Worm (Caenorhabditis elegans): ENCODE measurements around the gene acly-2.

The acly-2 gene

DNA sequence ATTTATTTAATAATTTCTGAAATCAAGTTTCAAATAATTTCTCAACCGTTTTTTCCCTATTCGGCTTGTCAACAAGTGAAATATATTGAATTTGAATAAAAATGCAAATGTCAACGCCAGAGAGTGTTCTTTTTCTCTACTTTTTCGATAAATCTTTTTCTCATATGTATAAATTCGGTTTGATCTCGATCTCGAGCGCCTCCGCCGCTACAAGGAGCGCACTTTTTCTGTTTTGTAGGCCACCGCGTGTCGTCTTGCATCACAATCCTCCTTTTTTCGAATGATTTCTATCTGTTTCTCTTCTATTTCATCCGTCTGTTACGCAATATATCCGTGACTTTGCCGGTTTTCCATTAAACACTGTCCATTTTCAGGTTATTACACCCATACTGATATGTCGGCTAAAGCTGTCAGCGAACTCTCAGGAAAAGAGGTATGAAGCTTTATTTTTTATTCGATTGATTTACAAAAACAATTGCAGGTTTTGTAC lies at the start of gene acly-2:
TSS of gene acly-2 (plus strand) at position 375 of the 490 bp plus-strand sequence.
- no peak for TF ChIP-seq unc-62 (GFP tag; optimal IDR thresholded peaks at IDR 0.05)

DNA sequence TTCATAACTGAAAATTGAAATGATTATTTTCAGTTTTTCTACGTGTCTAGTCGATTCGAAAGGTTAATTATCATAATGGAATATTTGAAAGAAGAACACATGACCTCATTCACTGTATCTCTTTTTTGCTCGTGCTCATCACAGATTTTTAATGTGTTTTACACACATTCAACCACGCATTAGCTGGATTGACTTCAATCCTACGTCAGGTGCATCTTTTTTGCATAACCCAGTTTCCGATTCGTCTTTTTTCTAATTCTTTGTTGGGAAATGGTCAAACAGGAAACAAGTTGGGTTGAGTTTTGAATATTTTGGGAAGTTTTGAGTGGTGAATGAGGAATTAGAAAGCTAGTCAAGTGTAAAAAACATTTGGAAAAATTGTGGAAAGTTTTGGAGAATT lies 46.0 kb upstream of the acly-2 start:
- no peak for TF ChIP-seq unc-62 (GFP tag; optimal IDR thresholded peaks at IDR 0.05)

DNA sequence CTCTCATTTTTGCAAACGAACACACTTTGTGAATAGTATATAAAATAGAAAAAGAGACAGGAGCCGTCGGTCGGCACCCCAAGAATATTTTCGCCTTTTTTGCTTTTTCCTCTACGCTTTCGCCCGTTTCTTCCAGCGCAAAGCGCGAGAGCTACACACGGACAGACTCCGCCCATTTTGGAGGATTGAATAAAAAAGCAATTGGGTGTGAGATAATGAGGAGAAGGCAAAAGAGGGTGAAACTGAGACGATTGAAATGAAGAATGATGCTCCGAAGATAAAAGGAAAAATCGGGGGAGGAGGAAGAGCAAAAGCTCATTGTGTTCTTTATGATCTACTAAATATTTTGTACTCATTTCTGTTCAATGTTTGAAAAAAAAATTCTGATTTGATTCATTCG lies 45.2 kb upstream of the acly-2 start, which contains the start of gene C34B4.3:
TSS of gene C34B4.3 (minus strand) at position 101 of the 400 bp plus-strand sequence.
- TF ChIP-seq unc-62 (GFP tag; optimal IDR thresholded peaks at IDR 0.05) = no peak

DNA sequence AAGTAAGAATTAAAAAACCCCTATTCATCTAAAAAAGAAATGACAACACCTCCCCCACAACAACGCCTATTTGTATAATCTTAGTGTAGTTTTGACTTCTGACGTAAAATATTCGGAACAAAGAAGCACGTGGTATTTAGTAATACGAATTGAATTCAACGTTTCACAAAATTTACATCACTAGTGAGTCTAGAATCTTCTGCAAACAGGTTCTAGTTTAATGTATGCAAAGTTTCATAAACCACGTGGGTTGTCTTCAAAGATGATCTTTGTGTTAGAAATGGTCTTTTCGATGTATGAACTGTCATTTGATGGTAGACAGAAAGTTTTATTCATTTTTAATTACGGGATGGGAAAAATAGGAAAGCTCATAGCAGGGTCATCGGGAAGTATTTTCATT lies 43.1 kb upstream of the acly-2 start:
- TF ChIP-seq unc-62 (GFP tag; optimal IDR thresholded peaks at IDR 0.05) = no peak

DNA sequence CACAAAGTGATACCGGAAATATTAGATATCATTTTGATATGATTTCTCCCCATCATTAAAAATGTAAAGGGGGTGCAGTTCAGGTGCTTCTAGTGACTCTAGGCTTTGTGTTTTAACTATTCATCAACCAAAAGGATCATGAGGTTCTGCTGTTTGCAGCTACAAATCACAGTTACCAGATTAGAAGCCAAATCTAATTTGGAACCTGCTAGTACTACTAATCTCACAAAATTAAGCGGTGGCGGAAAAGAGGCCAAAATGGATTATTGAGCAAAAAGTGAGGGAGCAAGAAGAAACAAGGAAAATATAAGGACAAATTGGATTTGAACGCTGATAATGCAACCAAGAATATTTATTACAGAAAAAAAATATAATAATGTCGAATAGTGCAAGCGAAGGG lies 42.1 kb upstream of the acly-2 start:
- no peak for TF ChIP-seq unc-62 (GFP tag; optimal IDR thresholded peaks at IDR 0.05)

DNA sequence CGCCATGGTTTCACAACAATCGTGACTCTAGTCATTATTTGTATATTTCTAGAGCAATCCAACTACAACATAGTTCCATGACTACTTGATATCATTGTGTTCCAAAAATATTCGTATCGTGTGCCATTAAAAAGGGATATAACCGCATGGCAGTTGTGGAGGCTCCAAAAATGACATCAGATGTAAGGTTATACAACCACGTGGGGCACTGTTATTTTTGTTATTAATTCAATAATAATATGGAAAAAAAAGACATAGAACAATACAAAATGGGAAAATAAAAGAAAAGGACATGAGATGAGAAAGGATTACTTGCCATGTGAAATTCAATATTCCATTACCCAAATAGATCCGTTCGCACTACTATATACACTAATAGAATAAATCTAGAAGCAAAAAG lies 40.9 kb upstream of the acly-2 start:
- no peak for TF ChIP-seq unc-62 (GFP tag; optimal IDR thresholded peaks at IDR 0.05)

DNA sequence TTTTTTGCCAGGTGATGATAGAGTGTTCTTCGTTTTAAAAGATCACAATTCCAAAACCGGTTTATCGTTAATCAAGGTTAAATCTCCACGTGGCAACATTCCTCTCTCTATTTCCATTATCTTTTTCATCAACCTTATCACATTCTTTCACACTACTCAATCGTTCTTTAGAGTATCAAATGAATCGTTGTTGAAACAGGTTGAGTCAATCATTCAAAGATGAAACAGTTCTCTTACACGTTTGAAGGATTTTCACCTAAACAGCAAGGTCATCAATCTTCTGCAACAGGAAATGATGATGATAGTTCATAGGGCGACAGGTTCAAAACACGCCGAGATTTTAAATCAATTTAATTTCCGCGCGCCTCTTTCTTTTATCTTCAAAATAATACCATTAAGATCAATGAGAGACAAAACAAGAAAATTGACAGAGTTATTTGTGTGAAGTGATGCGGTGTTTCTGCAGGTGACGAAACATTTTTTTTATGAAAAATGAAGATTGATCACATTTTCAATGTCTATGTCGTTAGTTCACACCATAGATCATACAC lies 35.0 kb upstream of the acly-2 start:
- no peak for TF ChIP-seq unc-62 (GFP tag; optimal IDR thresholded peaks at IDR 0.05)

DNA sequence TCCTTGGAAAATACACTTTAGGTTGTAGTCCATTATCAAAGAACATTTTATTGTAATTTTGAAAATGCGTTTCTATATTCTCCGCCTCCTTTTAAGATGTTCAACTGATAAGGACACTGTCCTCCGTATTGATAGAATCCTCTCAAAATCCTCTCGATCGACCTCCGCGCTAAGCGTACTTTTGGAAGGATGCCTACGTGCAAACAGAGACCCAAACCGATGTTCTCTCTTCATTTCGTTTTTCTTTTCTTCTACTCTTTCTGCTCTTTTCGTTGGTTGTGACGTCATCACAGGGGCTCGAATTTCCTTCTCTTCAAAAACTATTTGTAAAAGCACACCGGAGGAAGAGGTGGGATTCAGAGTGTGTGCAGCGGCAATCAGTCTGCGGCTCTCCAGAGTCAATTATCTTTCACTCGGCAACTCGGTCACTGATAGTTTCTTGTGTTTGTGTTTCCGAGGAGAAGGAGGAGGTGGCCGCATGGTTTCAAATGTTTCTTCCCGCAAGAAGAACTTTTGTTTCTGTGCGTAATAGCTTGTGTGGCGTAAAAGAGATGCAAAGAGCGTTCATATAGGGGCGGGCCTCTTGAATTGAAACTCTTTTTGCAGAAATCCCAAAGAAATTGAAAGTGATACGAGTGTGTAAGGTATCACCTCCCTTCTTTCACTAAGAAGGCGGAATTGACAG lies 33.7 kb upstream of the acly-2 start, which contains the start of gene C34B4.2:
TSS of gene C34B4.2 (plus strand) at position 614 of the 685 bp plus-strand sequence.
- no peak for TF ChIP-seq unc-62 (GFP tag; optimal IDR thresholded peaks at IDR 0.05)

DNA sequence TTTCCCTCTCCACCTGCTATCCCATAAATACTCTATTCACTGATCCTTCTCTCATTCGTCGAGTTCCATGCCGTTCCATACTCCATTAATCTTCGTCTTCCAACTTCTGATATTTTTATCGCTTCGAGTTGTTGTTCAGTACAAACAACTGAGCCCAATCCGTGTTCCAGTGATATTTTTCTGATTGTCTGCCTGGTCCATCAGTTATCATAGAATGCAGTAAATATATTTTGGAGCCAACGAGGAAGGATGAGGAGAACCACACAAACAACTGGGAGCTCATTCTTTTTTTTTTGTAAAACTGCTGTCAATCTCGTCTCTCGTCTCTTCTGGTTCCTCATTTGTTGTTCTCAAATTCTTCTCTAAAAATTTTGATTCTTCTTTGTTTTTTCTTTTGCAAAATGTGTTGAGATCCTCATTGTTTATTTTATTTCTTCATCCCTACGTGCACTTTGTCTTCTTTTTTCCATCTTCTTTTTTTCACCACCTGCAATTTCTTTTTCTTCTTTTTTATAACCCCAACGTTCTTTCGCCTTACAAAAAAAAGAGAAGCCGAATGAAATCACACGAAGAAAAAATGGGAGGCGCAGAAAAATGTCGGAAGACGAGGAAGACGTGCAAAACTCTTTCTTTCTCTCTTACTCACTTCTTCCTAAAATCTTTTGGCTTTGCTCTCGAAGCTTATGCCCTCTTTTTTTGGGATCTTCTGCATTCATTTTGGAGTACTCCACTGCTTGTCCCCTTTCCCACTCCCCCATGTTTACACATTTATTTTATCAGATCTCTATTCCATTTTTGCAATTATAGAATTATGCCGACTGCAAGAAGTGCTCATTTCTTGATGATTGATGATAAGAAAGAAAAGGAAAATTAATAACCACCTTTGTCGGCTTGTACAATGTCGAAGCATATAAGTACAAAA lies 32.3 kb upstream of the acly-2 start:
- no peak for TF ChIP-seq unc-62 (GFP tag; optimal IDR thresholded peaks at IDR 0.05)

DNA sequence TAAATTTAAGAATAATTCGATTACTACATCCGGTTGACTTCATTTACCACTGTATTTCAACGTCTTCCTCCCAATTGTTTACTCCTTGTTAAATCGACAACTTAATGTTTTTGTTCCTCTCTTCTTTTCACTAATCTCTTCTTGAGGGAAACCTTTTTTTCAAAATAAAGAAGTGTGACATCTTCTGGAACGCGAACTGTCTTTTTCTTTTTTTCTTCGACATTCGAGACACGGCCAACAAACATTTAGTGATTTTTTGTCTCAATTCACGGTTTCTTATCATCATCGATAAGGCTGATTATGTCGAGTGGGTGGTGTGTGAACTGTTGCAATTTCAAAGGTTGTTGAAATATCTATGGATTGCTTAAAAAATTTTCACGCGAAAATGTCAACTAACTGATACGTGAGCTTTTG lies 31.1 kb upstream of the acly-2 start:
- TF ChIP-seq unc-62 (GFP tag; optimal IDR thresholded peaks at IDR 0.05) = no peak

DNA sequence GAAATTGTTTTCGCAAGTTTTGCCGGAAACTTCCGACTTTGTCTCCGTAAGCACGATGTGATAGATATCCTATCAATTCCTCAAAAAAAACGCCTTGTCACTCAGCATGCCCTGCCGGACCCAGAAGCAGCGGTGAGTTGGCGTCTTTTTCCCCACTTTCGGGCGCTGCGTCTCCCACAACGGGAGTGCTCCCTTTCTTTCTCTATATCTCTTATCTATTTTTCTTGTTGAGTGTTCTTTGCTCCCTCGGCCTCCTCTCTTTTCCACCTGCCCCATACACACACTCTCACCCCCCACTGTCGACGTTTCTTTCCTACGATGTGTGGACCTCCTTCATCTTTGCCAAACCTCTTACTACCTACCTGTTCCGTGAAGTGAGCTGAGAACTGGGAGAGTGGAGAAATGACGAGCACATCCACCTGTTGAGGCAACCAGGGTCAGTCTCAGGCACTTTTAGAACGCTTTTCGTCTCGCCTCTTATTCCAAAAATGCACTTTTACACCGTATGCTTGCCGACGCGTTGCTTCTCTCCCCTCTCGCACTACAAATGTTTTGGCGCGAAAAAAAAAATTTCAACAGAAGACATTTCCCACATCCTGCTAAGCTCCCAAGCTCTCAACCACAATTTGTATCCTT lies 30.3 kb upstream of the acly-2 start:
- TF ChIP-seq unc-62 (GFP tag; optimal IDR thresholded peaks at IDR 0.05) = no peak

DNA sequence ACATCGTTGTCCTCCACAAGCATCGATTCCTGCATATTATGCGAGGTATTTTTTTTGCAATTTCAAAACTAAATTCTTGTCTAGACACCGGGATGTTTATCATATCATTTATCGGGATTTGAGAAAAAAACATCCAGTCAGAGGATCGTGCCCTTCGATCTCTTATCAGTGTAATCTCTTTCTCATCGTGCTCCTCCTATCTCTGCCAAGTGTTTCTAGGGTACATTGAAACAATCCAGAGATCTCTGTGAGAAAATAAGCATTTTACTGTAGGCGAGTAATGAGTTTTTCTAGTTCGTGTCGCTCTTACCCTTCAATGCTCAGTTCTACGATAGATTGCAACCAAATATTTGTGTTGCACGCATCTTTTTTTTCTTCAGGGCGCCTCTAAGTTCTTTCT lies 27.8 kb upstream of the acly-2 start:
- TF ChIP-seq unc-62 (GFP tag; optimal IDR thresholded peaks at IDR 0.05) = no peak

DNA sequence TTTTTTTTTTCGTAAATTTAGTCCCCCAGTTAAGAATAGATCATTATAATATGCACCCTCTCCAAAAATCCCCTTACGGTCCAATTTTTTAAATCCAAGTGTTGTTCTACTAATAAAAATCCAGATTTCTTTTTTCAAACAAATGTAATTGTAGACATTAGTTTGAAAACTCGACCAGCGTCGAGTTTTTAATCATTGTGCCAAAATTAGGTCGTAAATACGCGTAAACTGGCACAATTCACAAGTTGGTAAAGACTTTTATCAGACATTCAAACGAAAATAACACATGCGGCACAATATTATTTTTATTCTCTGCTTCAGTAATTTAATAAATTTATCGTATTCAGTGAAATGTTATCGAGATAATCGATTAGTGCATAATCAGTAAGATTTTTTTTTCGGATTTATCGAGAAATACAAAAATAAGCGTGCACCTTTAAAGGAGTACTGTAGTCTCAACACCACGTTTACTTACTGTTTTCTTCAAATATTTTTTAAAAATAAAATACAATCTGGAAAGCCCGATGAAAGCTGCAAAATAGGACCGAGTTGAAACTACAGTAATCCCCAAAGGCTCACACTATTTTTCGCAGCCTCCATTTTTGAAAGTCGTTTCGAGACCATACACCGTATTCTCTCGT lies 26.0 kb upstream of the acly-2 start, which contains the start of gene C34B4.4:
TSS of gene C34B4.4 (plus strand) at position 276 of the 641 bp plus-strand sequence.
- TF ChIP-seq unc-62 (GFP tag; optimal IDR thresholded peaks at IDR 0.05) = no peak

DNA sequence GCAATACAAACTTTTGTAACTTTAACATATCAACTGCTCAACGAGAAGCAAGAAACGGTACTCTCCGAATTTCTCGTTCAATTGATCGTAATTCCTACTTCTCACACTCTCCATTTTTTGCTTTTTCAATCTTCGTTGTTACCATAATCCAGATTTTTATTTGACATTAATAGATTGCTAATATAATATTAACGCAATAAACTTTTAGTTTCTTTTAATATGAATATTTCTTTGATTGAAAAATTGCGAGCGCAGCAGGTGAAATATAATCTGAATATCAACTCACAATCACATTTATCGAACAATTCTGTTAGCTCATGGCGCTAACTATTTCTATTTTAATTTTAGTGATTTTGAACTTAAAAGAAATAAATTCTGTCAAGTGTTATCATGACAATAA lies 23.9 kb upstream of the acly-2 start, which contains the start of gene lurp-4:
TSS of gene lurp-4 (plus strand) at position 301 of the 400 bp plus-strand sequence.
- no peak for TF ChIP-seq unc-62 (GFP tag; optimal IDR thresholded peaks at IDR 0.05)

DNA sequence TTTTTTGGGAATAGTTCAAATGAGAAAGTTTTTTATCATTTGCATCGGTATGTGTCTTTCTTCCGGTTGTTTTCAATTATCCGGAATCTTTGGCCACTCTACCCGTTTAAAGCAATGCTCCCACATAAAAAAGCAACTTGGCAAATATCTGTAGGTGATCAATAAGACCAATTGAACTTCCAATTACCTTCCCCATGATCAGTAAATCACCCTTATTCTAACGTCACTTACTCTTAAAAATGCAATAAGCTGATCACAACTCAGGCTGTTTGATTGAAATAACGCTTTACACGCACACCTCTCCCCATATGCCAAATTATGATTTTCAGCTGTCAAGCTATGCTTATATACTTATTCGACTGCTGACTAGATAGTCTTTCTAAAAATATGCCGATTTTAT lies 20.6 kb upstream of the acly-2 start, which contains the start of gene C34B4.5:
TSS of gene C34B4.5 (plus strand) at position 301 of the 400 bp plus-strand sequence.
- no peak for TF ChIP-seq unc-62 (GFP tag; optimal IDR thresholded peaks at IDR 0.05)
